Fruit fly (Drosophila melanogaster) whole organism, embryonic: ENCODE measurements around the gene cu.

ENCODE experiments used
- Asciz ChIP-seq: fragments of 200-800 bp; sonication (Bioruptor generic); optimal IDR thresholded peaks from 2 replicates; lab custom pipeline; 2017; ENCODE audit warnings: missing biosample characterization, mild to moderate bottlenecking, missing genetic modification characterization, missing genetic modification reagents
- Atf6 ChIP-seq: fragments of 200-800 bp; sonication (Bioruptor generic); IDR thresholded peaks from 2 replicates; pipeline ENCODE4 v1.3.6; 2022; ENCODE audit warnings: missing biosample characterization, missing genetic modification characterization
- Bdp1 ChIP-seq: fragments of 200-800 bp; sonication (Bioruptor generic); optimal IDR thresholded peaks from 3 replicates; lab custom pipeline; 2016; ENCODE audit warnings: missing biosample characterization, missing genetic modification characterization
- CG11695 ChIP-seq: fragments of 200-800 bp; sonication (Bioruptor generic); IDR thresholded peaks from 3 replicates; pipeline ENCODE4 v1.3.6; 2022; ENCODE audit warnings: missing biosample characterization, missing genetic modification characterization
- CG13287 ChIP-seq: fragments of 200-800 bp; sonication (Bioruptor generic); IDR thresholded peaks from 2 replicates; pipeline ENCODE4 v1.3.6; 2022; ENCODE audit warnings: missing biosample characterization, missing genetic modification characterization; ENCODE audit not compliant: partially characterized antibody
- CG1529 ChIP-seq: fragments of 200-800 bp; sonication (Bioruptor generic); optimal IDR thresholded peaks from 3 replicates; lab custom pipeline; 2018; ENCODE audit warnings: missing biosample characterization, missing genetic modification characterization
- CG16779 ChIP-seq: fragments of 200-800 bp; sonication (Bioruptor generic); IDR thresholded peaks from 2 replicates; pipeline ENCODE4 v1.3.6; 2022; ENCODE audit warnings: missing biosample characterization, missing genetic modification characterization
- CG16815 ChIP-seq: fragments of 200-800 bp; sonication (Bioruptor generic); optimal IDR thresholded peaks from 3 replicates; lab custom pipeline; 2017; ENCODE audit warnings: missing biosample characterization, mild to moderate bottlenecking, missing genetic modification characterization
- CG18764 ChIP-seq: fragments of 200-800 bp; sonication (Bioruptor generic); optimal IDR thresholded peaks from 3 replicates; lab custom pipeline; 2016; ENCODE audit warnings: missing biosample characterization, missing genetic modification characterization
- CG3065 ChIP-seq: fragments of 200-800 bp; sonication (Bioruptor generic); optimal IDR thresholded peaks from 2 replicates; lab custom pipeline; 2016; ENCODE audit warnings: missing biosample characterization, missing genetic modification characterization
- CG31224 ChIP-seq: fragments of 200-800 bp; sonication (Bioruptor generic); IDR thresholded peaks from 2 replicates; pipeline ENCODE4 v1.3.6; 2022; ENCODE audit warnings: missing biosample characterization, missing genetic modification characterization
- CG3407 ChIP-seq: fragments of 200-800 bp; sonication (Bioruptor generic); optimal IDR thresholded peaks from 2 replicates; lab custom pipeline; 2018; ENCODE audit warnings: missing biosample characterization, mild to moderate bottlenecking, missing genetic modification characterization
- CG3838 ChIP-seq: fragments of 200-800 bp; sonication (Bioruptor generic); optimal IDR thresholded peaks from 3 replicates; lab custom pipeline; 2016; ENCODE audit warnings: missing biosample characterization, missing genetic modification characterization
- CG4360 ChIP-seq: fragments of 200-800 bp; sonication (Bioruptor generic); IDR thresholded peaks from 2 replicates; pipeline ENCODE4 v1.3.6; 2022; ENCODE audit warnings: missing biosample characterization, missing genetic modification characterization
- CG43689 ChIP-seq: fragments of 200-800 bp; sonication (Bioruptor generic); IDR thresholded peaks from 2 replicates; pipeline ENCODE4 v1.3.6; 2022; ENCODE audit warnings: missing biosample characterization, missing genetic modification characterization
- CG4404 ChIP-seq: fragments of 200-800 bp; sonication (Bioruptor generic); IDR thresholded peaks from 2 replicates; pipeline ENCODE4 v1.3.6; 2022; ENCODE audit warnings: missing biosample characterization, missing genetic modification characterization
- CG4424 ChIP-seq: fragments of 200-800 bp; sonication (Bioruptor generic); optimal IDR thresholded peaks from 3 replicates; lab custom pipeline; 2016; ENCODE audit warnings: missing biosample characterization, missing genetic modification characterization
- CG6689 ChIP-seq: fragments of 200-800 bp; sonication (Bioruptor generic); IDR thresholded peaks from 2 replicates; pipeline ENCODE4 v1.3.6; 2022; ENCODE audit warnings: missing biosample characterization, missing genetic modification characterization
- CG8478 ChIP-seq: fragments of >200 bp; optimal IDR thresholded peaks from 2 replicates; lab custom pipeline; 2018
- CG8765 ChIP-seq: fragments of 200-800 bp; sonication (Bioruptor generic); IDR thresholded peaks from 2 replicates; pipeline ENCODE4 v1.3.6; 2022; ENCODE audit warnings: missing biosample characterization, missing genetic modification characterization
- CG9876 ChIP-seq: fragments of 200-800 bp; sonication (Bioruptor generic); optimal IDR thresholded peaks from 2 replicates; lab custom pipeline; 2016; ENCODE audit warnings: missing biosample characterization, missing genetic modification characterization
- Dbx ChIP-seq: fragments of 200-800 bp; sonication (Bioruptor generic); IDR thresholded peaks from 3 replicates; pipeline ENCODE4 v1.3.6; 2022; ENCODE audit warnings: missing biosample characterization, missing genetic modification characterization
- Dip2 ChIP-seq: fragments of 200-800 bp; sonication (Bioruptor generic); IDR thresholded peaks from 2 replicates; pipeline ENCODE4 v1.3.6; 2022; ENCODE audit warnings: missing biosample characterization, missing genetic modification characterization
- E2f2 ChIP-seq: fragments of 200-800 bp; sonication (Bioruptor generic); IDR thresholded peaks from 2 replicates; pipeline ENCODE4 v1.3.6; 2022; ENCODE audit warnings: missing biosample characterization, missing genetic modification characterization
- ERR ChIP-seq: fragments of 200-800 bp; sonication (Bioruptor generic); optimal IDR thresholded peaks from 2 replicates; lab custom pipeline; 2016; ENCODE audit warnings: missing biosample characterization, missing genetic modification characterization
- Fer2 ChIP-seq: fragments of 200-800 bp; sonication (Bioruptor generic); optimal IDR thresholded peaks from 2 replicates; lab custom pipeline; 2018; ENCODE audit warnings: missing biosample characterization, mild to moderate bottlenecking, missing genetic modification characterization, moderate library complexity
- Fer3 ChIP-seq: fragments of 200-800 bp; sonication (Bioruptor generic); optimal IDR thresholded peaks from 2 replicates; lab custom pipeline; 2018; ENCODE audit warnings: missing biosample characterization, mild to moderate bottlenecking, missing genetic modification characterization, moderate library complexity
- H2.0 ChIP-seq: fragments of 200-800 bp; sonication (Bioruptor generic); IDR thresholded peaks from 2 replicates; pipeline ENCODE4 v1.3.6; 2022; ENCODE audit warnings: missing biosample characterization, missing genetic modification characterization
- HmgZ ChIP-seq: fragments of 200-800 bp; sonication (Bioruptor generic); optimal IDR thresholded peaks from 2 replicates; lab custom pipeline; 2018; ENCODE audit warnings: missing biosample characterization, mild to moderate bottlenecking, missing genetic modification characterization
- MTF-1 ChIP-seq: fragments of 200-800 bp; sonication (Bioruptor generic); optimal IDR thresholded peaks from 2 replicates; lab custom pipeline; 2018; ENCODE audit warnings: missing biosample characterization, mild to moderate bottlenecking, missing genetic modification characterization, borderline replicate concordance
- Nf-YA ChIP-seq: fragments of 200-800 bp; sonication (Bioruptor generic); IDR thresholded peaks from 2 replicates; pipeline ENCODE4 v1.3.6; 2022; ENCODE audit warnings: missing biosample characterization, missing genetic modification characterization
- Sox100B ChIP-seq: fragments of 200-800 bp; sonication (Bioruptor generic); optimal IDR thresholded peaks from 3 replicates; lab custom pipeline; 2018; ENCODE audit warnings: missing biosample characterization, mild to moderate bottlenecking, missing genetic modification characterization
- Sox102F ChIP-seq: fragments of 200-800 bp; sonication (Bioruptor generic); optimal IDR thresholded peaks from 2 replicates; lab custom pipeline; 2018; ENCODE audit warnings: missing biosample characterization, mild to moderate bottlenecking, missing genetic modification characterization, moderate library complexity
- cas ChIP-seq: fragments of 200-800 bp; sonication (Bioruptor generic); IDR thresholded peaks from 2 replicates; pipeline ENCODE4 v1.3.6; 2022; ENCODE audit warnings: missing biosample characterization, missing genetic modification characterization
- cg ChIP-seq: fragments of 200-800 bp; sonication (Bioruptor generic); optimal IDR thresholded peaks from 3 replicates; lab custom pipeline; 2019; ENCODE audit warnings: missing biosample characterization, mild to moderate bottlenecking, missing genetic modification characterization, moderate library complexity
- dimm ChIP-seq: fragments of 200-800 bp; sonication (Bioruptor generic); IDR thresholded peaks from 2 replicates; pipeline ENCODE4 v1.3.6; 2022; ENCODE audit warnings: missing biosample characterization, missing genetic modification characterization
- ems ChIP-seq: fragments of 200-800 bp; sonication (Bioruptor generic); optimal IDR thresholded peaks from 3 replicates; lab custom pipeline; 2016; ENCODE audit warnings: missing biosample characterization, missing genetic modification characterization
- gfzf ChIP-seq: fragments of 200-800 bp; sonication (Bioruptor generic); optimal IDR thresholded peaks from 2 replicates; lab custom pipeline; 2016; ENCODE audit warnings: missing biosample characterization, mild to moderate bottlenecking, missing genetic modification characterization, moderate library complexity
- grn ChIP-seq: fragments of 200-800 bp; sonication (Bioruptor generic); optimal IDR thresholded peaks from 3 replicates; lab custom pipeline; 2017; ENCODE audit warnings: missing biosample characterization, missing genetic modification characterization
- insv ChIP-seq, 2 experiments: fragments of 200-800 bp; sonication (Bioruptor generic); optimal IDR thresholded peaks; 3 replicates each; lab custom pipeline; 2016 to 2018; ENCODE audit warnings: missing biosample characterization in 2 of 2, missing genetic modification characterization in 2 of 2
- jumu ChIP-seq: fragments of 200-800 bp; sonication (Bioruptor generic); optimal IDR thresholded peaks from 3 replicates; lab custom pipeline; 2016; ENCODE audit warnings: missing biosample characterization, missing genetic modification characterization
- odd ChIP-seq: fragments of 200-800 bp; sonication (Bioruptor generic); optimal IDR thresholded peaks from 2 replicates; lab custom pipeline; 2017; ENCODE audit warnings: missing biosample characterization, mild to moderate bottlenecking, missing genetic modification characterization
- phol ChIP-seq: fragments of 200-800 bp; sonication (Bioruptor generic); optimal IDR thresholded peaks from 3 replicates; lab custom pipeline; 2018; ENCODE audit warnings: missing biosample characterization, mild to moderate bottlenecking, missing genetic modification characterization, moderate library complexity
- sens-2 ChIP-seq: fragments of 200-800 bp; sonication (Bioruptor generic); IDR thresholded peaks from 2 replicates; pipeline ENCODE4 v1.3.6; 2022; ENCODE audit warnings: missing biosample characterization, missing genetic modification characterization
- slou ChIP-seq: fragments of 200-800 bp; sonication (Bioruptor generic); optimal IDR thresholded peaks from 3 replicates; lab custom pipeline; 2016; ENCODE audit warnings: missing biosample characterization, missing genetic modification characterization
- sr ChIP-seq: fragments of 200-800 bp; sonication (Bioruptor generic); IDR thresholded peaks from 3 replicates; pipeline ENCODE4 v1.3.6; 2022; ENCODE audit warnings: missing biosample characterization, missing genetic modification characterization
- stc ChIP-seq: fragments of 200-800 bp; sonication (Bioruptor generic); IDR thresholded peaks from 2 replicates; pipeline ENCODE4 v1.3.6; 2022; ENCODE audit warnings: missing biosample characterization, missing genetic modification characterization
- stwl ChIP-seq: fragments of 200-800 bp; sonication (Bioruptor generic); optimal IDR thresholded peaks from 3 replicates; lab custom pipeline; 2018; ENCODE audit warnings: missing biosample characterization, mild to moderate bottlenecking, missing genetic modification characterization, moderate library complexity
- tin ChIP-seq: fragments of 200-800 bp; sonication (Bioruptor generic); optimal IDR thresholded peaks from 3 replicates; lab custom pipeline; 2016; ENCODE audit warnings: missing biosample characterization, missing genetic modification characterization
- unpg ChIP-seq: fragments of 200-800 bp; sonication (Bioruptor generic); optimal IDR thresholded peaks from 3 replicates; lab custom pipeline; 2018; ENCODE audit warnings: missing biosample characterization, mild to moderate bottlenecking, missing genetic modification characterization, moderate library complexity

Gene cu

dm6 chr3R:11221437-11222230, 24.2 kb downstream of the cu start, which contains the start of the genes CG6693 and RpL3 (continued):
- TF ChIP-seq sens-2, result peak; percentile 71
- TF ChIP-seq CG4424 (GFP tag; lab: Kevin White, UChicago), result peak; percentile 56
- peak; percentile 80 for TF ChIP-seq unpg (GFP tag; lab: Kevin White, UChicago)
- peak; percentile 90 for TF ChIP-seq phol (tag; lab: Kevin White, UChicago)
- peak; percentile 69 for TF ChIP-seq CG8478 (lab: Kevin White, UChicago)
- TF ChIP-seq Fer2, result peak; percentile 28
- TF ChIP-seq CG4404 (GFP tag; lab: Robert Waterston, UW), result no peak
- TF ChIP-seq E2f2 (GFP tag; lab: Robert Waterston, UW), result peak; percentile 82
- TF ChIP-seq CG16815 (GFP tag; lab: Kevin White, UChicago), result no peak
- peak; percentile 55; the same call in 1 of the 2 replicates for TF ChIP-seq cas (GFP tag; lab: Robert Waterston, UW)
- no peak for TF ChIP-seq dimm
- peak; percentile 81 for TF ChIP-seq HmgZ
- peak; percentile 81 for TF ChIP-seq Atf6
- TF ChIP-seq stc (GFP tag; lab: Robert Waterston, UW), result peak; percentile 82
- peak; percentile 79 for TF ChIP-seq cg (GFP tag; lab: Kevin White, UChicago)
- peak; percentile 65 for TF ChIP-seq grn (GFP tag; lab: Kevin White, UChicago)
- TF ChIP-seq Nf-YA (GFP tag; lab: Robert Waterston, UW), result peak; percentile 76
- TF ChIP-seq Dbx (GFP tag; lab: Robert Waterston, UW), result peak; percentile 89
- no peak for TF ChIP-seq CG4360 (GFP tag; lab: Robert Waterston, UW)
- TF ChIP-seq CG16779 (GFP tag; lab: Robert Waterston, UW), result peak; percentile 80
- TF ChIP-seq ems (GFP tag; lab: Kevin White, UChicago), result peak; percentile 46
- peak; percentile 67; the same call in 2 of the 3 replicates for TF ChIP-seq sr (GFP tag; lab: Robert Waterston, UW)
- peak; percentile 68 for TF ChIP-seq Sox100B
- no peak for TF ChIP-seq jumu (GFP tag; lab: Kevin White, UChicago)
- peak; percentile 47 for TF ChIP-seq H2.0 (GFP tag; lab: Robert Waterston, UW)
- peak; percentile 50 for TF ChIP-seq Bdp1
- peak; percentile 100 for TF ChIP-seq gfzf (GFP tag; lab: Kevin White, UChicago)
- peak; percentile 57; the same call in 2 of the 3 replicates for TF ChIP-seq CG11695 (GFP tag; lab: Robert Waterston, UW)
- TF ChIP-seq CG43689 (GFP tag; lab: Robert Waterston, UW), result no peak
- TF ChIP-seq Fer3 (tag; lab: Kevin White, UChicago), result peak; percentile 88
- peak; percentile 96 for TF ChIP-seq MTF-1 (GFP tag; lab: Kevin White, UChicago)
- peak; percentile 62 for TF ChIP-seq CG18764
- peak; percentile 21 for TF ChIP-seq tin
- TF ChIP-seq CG6689, result peak; percentile 60
- peak in 1 of 2 experiments; percentile 67 for TF ChIP-seq insv (GFP tag; optimal IDR thresholded peaks at IDR 0.05; lab: Kevin White, UChicago)
- peak; percentile 49 for TF ChIP-seq stwl
- no peak for TF ChIP-seq Sox102F (GFP tag; lab: Kevin White, UChicago)
- peak; percentile 71 for TF ChIP-seq CG9876 (GFP tag; lab: Kevin White, UChicago)
- no peak for TF ChIP-seq CG8765
- TF ChIP-seq odd (GFP tag; lab: Kevin White, UChicago), result peak; percentile 89
- TF ChIP-seq ERR (GFP tag; lab: Kevin White, UChicago), result peak; percentile 47
- peak; percentile 54 for TF ChIP-seq CG1529 (GFP tag; lab: Kevin White, UChicago)
- TF ChIP-seq slou (GFP tag; lab: Kevin White, UChicago), result peak; percentile 56
- peak; percentile 55; the same call in 1 of the 2 replicates for TF ChIP-seq CG13287
- peak; percentile 25 for TF ChIP-seq CG3838
- TF ChIP-seq CG3407 (GFP tag; lab: Kevin White, UChicago), result peak; percentile 73
- peak; percentile 18 for TF ChIP-seq CG3065 (GFP tag; lab: Kevin White, UChicago)
- peak; percentile 86 for TF ChIP-seq Asciz (GFP tag; lab: Kevin White, UChicago)
- no peak for TF ChIP-seq Dip2 (GFP tag; lab: Robert Waterston, UW)
- TF ChIP-seq CG31224 (GFP tag; lab: Robert Waterston, UW), result peak; percentile 55
